Worm (Caenorhabditis elegans): ENCODE measurements around the gene gcc-2.

ce11 chrIII:9782011-9782436 lies 20.1 kb upstream of the gcc-2 start, which contains the start of gene vha-2:
- TF ChIP-seq him-1 (tag; optimal IDR thresholded peaks at IDR 0.05) (no peak), W03F9.2 (tag; optimal IDR thresholded peaks at IDR 0.05) (no peak)

All from whole organism, L4/young adult.